Fruit fly (Drosophila melanogaster) whole organism, prepupa: ENCODE measurements around the gene Chpf.

Source experiments
- Blimp-1 ChIP-seq: fragments of 200-800 bp; sonication (Bioruptor generic); optimal IDR thresholded peaks from 3 replicates; lab custom pipeline; 2017; ENCODE audit warnings: missing biosample characterization, missing genetic modification characterization, mild to moderate bottlenecking, moderate library complexity, missing genetic modification reagents
- CG31627 ChIP-seq: fragments of 200-800 bp; sonication (Bioruptor generic); optimal IDR thresholded peaks from 3 replicates; lab custom pipeline; 2016; ENCODE audit warnings: missing biosample characterization, missing genetic modification characterization
- CG32006 ChIP-seq: fragments of 200-800 bp; sonication (Bioruptor generic); optimal IDR thresholded peaks from 3 replicates; lab custom pipeline; 2017; ENCODE audit warnings: missing biosample characterization, mild to moderate bottlenecking, missing genetic modification characterization
- CG3919 ChIP-seq: fragments of 200-800 bp; sonication (Bioruptor generic); optimal IDR thresholded peaks from 3 replicates; lab custom pipeline; 2016; ENCODE audit warnings: missing biosample characterization, missing genetic modification characterization
- CG4318 ChIP-seq: fragments of 200-800 bp; sonication (Bioruptor generic); optimal IDR thresholded peaks from 3 replicates; lab custom pipeline; 2017; ENCODE audit warnings: missing biosample characterization, mild to moderate bottlenecking, missing genetic modification characterization
- CG6808 ChIP-seq: fragments of 200-800 bp; sonication (Bioruptor generic); optimal IDR thresholded peaks from 3 replicates; lab custom pipeline; 2017; ENCODE audit warnings: missing biosample characterization, missing genetic modification characterization, mild to moderate bottlenecking, moderate library complexity, missing genetic modification reagents
- CG6854 ChIP-seq: fragments of 200-800 bp; sonication (Bioruptor generic); optimal IDR thresholded peaks from 2 replicates; lab custom pipeline; 2017; ENCODE audit warnings: missing biosample characterization, mild to moderate bottlenecking, missing genetic modification characterization
- Eip75B ChIP-seq: fragments of 200-800 bp; sonication (Bioruptor generic); optimal IDR thresholded peaks from 3 replicates; lab custom pipeline; 2016; ENCODE audit warnings: missing biosample characterization, missing genetic modification characterization
- Gug ChIP-seq: fragments of 200-800 bp; sonication (Bioruptor generic); IDR thresholded peaks from 2 replicates; pipeline ENCODE4 v1.3.6; 2022; ENCODE audit warnings: missing biosample characterization, missing genetic modification characterization
- Smox ChIP-seq: fragments of 200-800 bp; sonication (Bioruptor generic); optimal IDR thresholded peaks from 3 replicates; lab custom pipeline; 2016; ENCODE audit warnings: missing biosample characterization, missing genetic modification characterization
- acj6 ChIP-seq: fragments of 200-800 bp; sonication (Bioruptor generic); optimal IDR thresholded peaks from 3 replicates; lab custom pipeline; 2016; ENCODE audit warnings: missing biosample characterization, missing genetic modification characterization
- fd85E ChIP-seq: fragments of 200-800 bp; sonication (Bioruptor generic); optimal IDR thresholded peaks from 3 replicates; lab custom pipeline; 2016; ENCODE audit warnings: missing biosample characterization, missing genetic modification characterization
- fkh ChIP-seq: fragments of 200-800 bp; sonication (Bioruptor generic); optimal IDR thresholded peaks from 3 replicates; lab custom pipeline; 2017; ENCODE audit warnings: missing biosample characterization, mild to moderate bottlenecking, missing genetic modification characterization, moderate library complexity
- ss ChIP-seq, 2 experiments: fragments of 200-800 bp; sonication (Bioruptor generic); optimal IDR thresholded peaks; 2 replicates in 1 of 2; 3 replicates in 1 of 2; lab custom pipeline; 2017 to 2018; ENCODE audit warnings: mild to moderate bottlenecking in 2 of 2, missing biosample characterization in 2 of 2, missing genetic modification characterization in 2 of 2, moderate library complexity in 1 of 2

DNA sequence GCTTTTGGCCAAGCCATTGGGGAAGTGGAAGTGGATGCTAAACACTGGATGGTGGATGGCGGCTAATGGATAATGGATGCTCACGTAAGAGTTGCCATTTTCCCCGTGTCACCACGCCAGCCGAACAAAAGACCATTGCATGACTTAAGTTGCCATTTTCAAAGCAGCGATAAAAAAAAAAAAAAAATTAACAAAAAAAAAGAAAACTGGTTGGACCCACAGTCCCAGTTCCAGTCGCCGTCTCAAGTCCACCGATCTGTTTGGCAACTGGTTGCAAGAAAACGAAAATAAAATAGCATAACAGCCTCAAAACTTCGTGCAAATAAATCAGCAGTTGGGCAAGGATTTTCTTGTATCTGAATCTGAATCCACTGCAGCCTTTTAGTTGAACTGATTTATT is 36.8 kb upstream of the Chpf start:
- TF ChIP-seq CG6854 (GFP tag; lab: Kevin White, UChicago) (no peak), Eip75B (GFP tag; lab: Kevin White, UChicago) (no peak), acj6 (GFP tag; lab: Kevin White, UChicago) (no peak), fd85E (no peak), Gug (no peak), CG32006 (no peak), ss (GFP tag; optimal IDR thresholded peaks at IDR 0.05; lab: Kevin White, UChicago) (peak in 1 of 2 experiments; percentile 56), CG4318 (GFP tag; lab: Kevin White, UChicago) (no peak), Smox (GFP tag; lab: Kevin White, UChicago) (no peak), Blimp-1 (GFP tag; lab: Kevin White, UChicago) (no peak), CG3919 (no peak), CG31627 (GFP tag; lab: Kevin White, UChicago) (no peak), fkh (GFP tag; lab: Kevin White, UChicago) (no peak), CG6808 (GFP tag; lab: Kevin White, UChicago) (no peak)
